Fruit fly (Drosophila melanogaster) whole organism, embryonic: ENCODE results near the gene CG17376.

Experiments
- Ada2b ChIP-seq: fragments of 200-800 bp; sonication (Bioruptor generic); IDR thresholded peaks from 2 replicates; pipeline ENCODE4 v1.3.6; 2022; ENCODE audit warnings: missing biosample characterization, missing genetic modification characterization
- Awh ChIP-seq: fragments of 200-800 bp; sonication (Bioruptor generic); IDR thresholded peaks from 2 replicates; pipeline ENCODE4, ENCODE4 v1.3.6; 2022; ENCODE audit warnings: missing biosample characterization, missing genetic modification characterization
- BtbVII ChIP-seq: fragments of 200-800 bp; sonication (Bioruptor generic); optimal IDR thresholded peaks from 3 replicates; lab custom pipeline; 2017; ENCODE audit warnings: missing biosample characterization, mild to moderate bottlenecking, missing genetic modification characterization
- CG10267 ChIP-seq: fragments of 200-800 bp; sonication (Bioruptor generic); optimal IDR thresholded peaks from 2 replicates; lab custom pipeline; 2018; ENCODE audit warnings: missing biosample characterization, mild to moderate bottlenecking, missing genetic modification characterization, moderate library complexity
- CG10431 ChIP-seq: fragments of 200-800 bp; sonication (Bioruptor generic); optimal IDR thresholded peaks from 3 replicates; lab custom pipeline; 2018; ENCODE audit warnings: missing biosample characterization, mild to moderate bottlenecking, missing genetic modification characterization
- CG11247 ChIP-seq: fragments of 200-800 bp; sonication (Bioruptor generic); IDR thresholded peaks from 2 replicates; pipeline ENCODE4 v1.3.6; 2022; ENCODE audit warnings: missing biosample characterization, missing genetic modification characterization
- CG12744 ChIP-seq: fragments of 200-800 bp; sonication (Bioruptor generic); optimal IDR thresholded peaks from 2 replicates; lab custom pipeline; 2016; ENCODE audit warnings: missing biosample characterization, missing genetic modification characterization
- CG14667 ChIP-seq: fragments of 200-800 bp; sonication (Bioruptor generic); IDR thresholded peaks from 2 replicates; pipeline ENCODE4 v1.3.6; 2022; ENCODE audit warnings: missing biosample characterization, missing genetic modification characterization
- CG14860 ChIP-seq: fragments of 200-800 bp; sonication (Bioruptor generic); IDR thresholded peaks from 3 replicates; pipeline ENCODE4 v1.3.6; 2022; ENCODE audit warnings: missing biosample characterization, missing genetic modification characterization; ENCODE audit not compliant: partially characterized antibody
- CG15514 ChIP-seq: fragments of 200-800 bp; sonication (Bioruptor generic); optimal IDR thresholded peaks from 3 replicates; lab custom pipeline; 2017; ENCODE audit warnings: missing biosample characterization, missing genetic modification characterization, mild to moderate bottlenecking, moderate library complexity, missing genetic modification reagents
- CG15601 ChIP-seq: fragments of 200-800 bp; sonication (Bioruptor generic); optimal IDR thresholded peaks from 3 replicates; lab custom pipeline; 2019; ENCODE audit warnings: missing biosample characterization, mild to moderate bottlenecking, missing genetic modification characterization, moderate library complexity
- CG17361 ChIP-seq: fragments of 200-800 bp; sonication (Bioruptor generic); IDR thresholded peaks from 3 replicates; pipeline ENCODE4 v1.3.6; 2022; ENCODE audit warnings: missing biosample characterization, missing genetic modification characterization
- CG18011 ChIP-seq: fragments of 200-800 bp; sonication (Bioruptor generic); optimal IDR thresholded peaks from 2 replicates; lab custom pipeline; 2017; ENCODE audit warnings: missing biosample characterization, missing genetic modification characterization, mild to moderate bottlenecking, moderate library complexity, missing genotype
- CG18476 ChIP-seq: fragments of 200-800 bp; sonication (Bioruptor generic); optimal IDR thresholded peaks from 2 replicates; lab custom pipeline; 2016; ENCODE audit warnings: missing biosample characterization, mild to moderate bottlenecking, missing genetic modification characterization
- CG18619 ChIP-seq: fragments of 200-800 bp; sonication (Bioruptor generic); optimal IDR thresholded peaks from 3 replicates; lab custom pipeline; 2017; ENCODE audit warnings: missing biosample characterization, mild to moderate bottlenecking, missing genetic modification characterization
- CG30403 ChIP-seq: fragments of 200-800 bp; sonication (Bioruptor generic); optimal IDR thresholded peaks from 3 replicates; lab custom pipeline; 2016; ENCODE audit warnings: missing biosample characterization, missing genetic modification characterization
- CG32772 ChIP-seq: fragments of 200-800 bp; sonication (Bioruptor generic); IDR thresholded peaks from 2 replicates; pipeline ENCODE4 v1.3.6; 2022; ENCODE audit warnings: missing biosample characterization, missing genetic modification characterization
- CG3281 ChIP-seq: fragments of 200-800 bp; sonication (Bioruptor generic); optimal IDR thresholded peaks from 3 replicates; lab custom pipeline; 2017; ENCODE audit warnings: missing biosample characterization, mild to moderate bottlenecking, missing genetic modification characterization
- CG4328 ChIP-seq: fragments of 200-800 bp; sonication (Bioruptor generic); optimal IDR thresholded peaks from 3 replicates; lab custom pipeline; 2017; ENCODE audit warnings: missing biosample characterization, missing genetic modification reagents, missing genetic modification characterization
- CG4820 ChIP-seq: fragments of 200-800 bp; sonication (Bioruptor generic); optimal IDR thresholded peaks from 3 replicates; lab custom pipeline; 2016; ENCODE audit warnings: missing biosample characterization, missing genetic modification characterization
- CG6272 ChIP-seq: fragments of 200-800 bp; sonication (Bioruptor generic); IDR thresholded peaks from 2 replicates; pipeline ENCODE4 v1.3.6; 2022; ENCODE audit warnings: missing biosample characterization, missing genetic modification characterization
- CG6854 ChIP-seq: fragments of 200-800 bp; sonication (Bioruptor generic); optimal IDR thresholded peaks from 3 replicates; lab custom pipeline; 2017; ENCODE audit warnings: missing biosample characterization, mild to moderate bottlenecking, missing genetic modification characterization
- CG8359 ChIP-seq: fragments of 200-800 bp; sonication (Bioruptor generic); optimal IDR thresholded peaks from 2 replicates; lab custom pipeline; 2017; ENCODE audit warnings: missing biosample characterization, mild to moderate bottlenecking, missing genetic modification characterization, borderline replicate concordance
- CG8924 ChIP-seq: fragments of 200-800 bp; optimal IDR thresholded peaks from 3 replicates; lab custom pipeline; 2019; ENCODE audit warnings: missing biosample characterization, mild to moderate bottlenecking, missing genetic modification characterization, moderate library complexity
- CHES-1-like ChIP-seq: fragments of 200-800 bp; sonication (Bioruptor generic); optimal IDR thresholded peaks from 2 replicates; lab custom pipeline; 2016; ENCODE audit warnings: missing biosample characterization, missing genetic modification characterization
- Dbx ChIP-seq: fragments of 200-800 bp; sonication (Bioruptor generic); IDR thresholded peaks from 3 replicates; pipeline ENCODE4 v1.3.6; 2022; ENCODE audit warnings: missing biosample characterization, missing genetic modification characterization
- Dll ChIP-seq: fragments of 200-800 bp; sonication (Bioruptor generic); IDR thresholded peaks from 4 replicates; pipeline ENCODE4 v1.3.6; 2022; ENCODE audit warnings: missing biosample characterization, missing genetic modification characterization; ENCODE audit not compliant: partially characterized antibody
- Ets97D ChIP-seq: fragments of 200-800 bp; sonication (Bioruptor generic); optimal IDR thresholded peaks from 3 replicates; lab custom pipeline; 2016; ENCODE audit warnings: missing biosample characterization, missing genetic modification characterization
- Fer1 ChIP-seq: fragments of 200-800 bp; sonication (Bioruptor generic); optimal IDR thresholded peaks from 2 replicates; lab custom pipeline; 2017; ENCODE audit warnings: missing biosample characterization, mild to moderate bottlenecking, missing genetic modification characterization
- Hmr ChIP-seq: fragments of 200-800 bp; sonication (Bioruptor generic); optimal IDR thresholded peaks from 3 replicates; lab custom pipeline; 2017; ENCODE audit warnings: mild to moderate bottlenecking, missing biosample characterization, missing genetic modification reagents, missing genetic modification characterization
- Meics ChIP-seq: fragments of 200-800 bp; sonication (Bioruptor generic); optimal IDR thresholded peaks from 2 replicates; lab custom pipeline; 2017; ENCODE audit warnings: missing biosample characterization, mild to moderate bottlenecking, missing genetic modification characterization
- ap ChIP-seq: fragments of 200-800 bp; sonication (Bioruptor generic); IDR thresholded peaks from 2 replicates; pipeline ENCODE4 v1.3.6; 2022; ENCODE audit warnings: missing biosample characterization, missing genetic modification characterization
- ato ChIP-seq: fragments of 200-800 bp; sonication (Bioruptor generic); IDR thresholded peaks from 2 replicates; pipeline ENCODE4 v1.3.6; 2022; ENCODE audit warnings: missing biosample characterization, missing genetic modification characterization; ENCODE audit not compliant: partially characterized antibody
- bcd ChIP-seq: fragments of 200-800 bp; sonication (Bioruptor generic); optimal IDR thresholded peaks from 2 replicates; lab custom pipeline; 2017; ENCODE audit warnings: missing biosample characterization, mild to moderate bottlenecking, missing genetic modification characterization
- bsh ChIP-seq, 2 experiments: fragments of 200-800 bp; sonication (Bioruptor generic); optimal IDR thresholded peaks; 2 replicates each; lab custom pipeline; 2017 to 2018; ENCODE audit warnings: mild to moderate bottlenecking in 2 of 2, missing biosample characterization in 2 of 2, missing genetic modification characterization in 2 of 2, moderate library complexity in 1 of 2
- chif ChIP-seq, 2 experiments: fragments of 200-800 bp; sonication (Bioruptor generic); optimal IDR thresholded peaks; 3 replicates each; lab custom pipeline; 2016; ENCODE audit warnings: missing biosample characterization in 2 of 2, missing genetic modification characterization in 2 of 2
- chinmo ChIP-seq: fragments of 200-800 bp; sonication (Bioruptor generic); IDR thresholded peaks from 4 replicates; pipeline ENCODE4 v1.3.6; 2022; ENCODE audit warnings: missing biosample characterization, missing genetic modification characterization; ENCODE audit not compliant: partially characterized antibody
- croc ChIP-seq: fragments of 200-800 bp; sonication (Bioruptor generic); conservative IDR thresholded peaks from 3 replicates; pipeline ENCODE4 v1.3.6; 2022; ENCODE audit warnings: missing biosample characterization, missing genetic modification characterization
- ind ChIP-seq: fragments of 200-800 bp; sonication (Bioruptor generic); optimal IDR thresholded peaks from 3 replicates; lab custom pipeline; 2016; ENCODE audit warnings: missing biosample characterization, missing genetic modification characterization
- ken ChIP-seq: fragments of 200-800 bp; sonication (Bioruptor generic); IDR thresholded peaks from 3 replicates; pipeline ENCODE4 v1.3.6; 2022; ENCODE audit warnings: missing biosample characterization, missing genetic modification characterization
- lbe ChIP-seq: fragments of 200-800 bp; sonication (Bioruptor generic); optimal IDR thresholded peaks from 2 replicates; lab custom pipeline; 2016; ENCODE audit warnings: missing biosample characterization, mild to moderate bottlenecking, missing genetic modification characterization
- lola ChIP-seq, 3 experiments: fragments of >200 bp in 2 of 3; fragments of 200-800 bp in 1 of 3; sonication (Bioruptor generic) in 1 of 3; optimal IDR thresholded peaks; 2 replicates each; lab custom pipeline; 2017 to 2019; ENCODE audit warnings: missing biosample characterization in 3 of 3, missing genetic modification characterization in 3 of 3, mild to moderate bottlenecking in 1 of 3, moderate library complexity in 1 of 3
- org-1 ChIP-seq: fragments of 200-800 bp; sonication (Bioruptor generic); optimal IDR thresholded peaks from 2 replicates; lab custom pipeline; 2017; ENCODE audit warnings: missing biosample characterization, missing genetic modification characterization
- phol ChIP-seq: fragments of 200-800 bp; sonication (Bioruptor generic); optimal IDR thresholded peaks from 3 replicates; lab custom pipeline; 2018; ENCODE audit warnings: missing biosample characterization, mild to moderate bottlenecking, missing genetic modification characterization, moderate library complexity
- shn ChIP-seq: fragments of 200-800 bp; sonication (Bioruptor generic); optimal IDR thresholded peaks from 3 replicates; lab custom pipeline; 2016; ENCODE audit warnings: missing biosample characterization, missing genetic modification characterization
- slp2 ChIP-seq: fragments of 200-800 bp; sonication (Bioruptor generic); optimal IDR thresholded peaks from 2 replicates; lab custom pipeline; 2016; ENCODE audit warnings: missing biosample characterization, missing genetic modification characterization
- so ChIP-seq: fragments of 200-800 bp; sonication (Bioruptor generic); IDR thresholded peaks from 3 replicates; pipeline ENCODE4 v1.3.6; 2022; ENCODE audit warnings: missing biosample characterization, missing genetic modification characterization
- twi ChIP-seq: fragments of 200-800 bp; optimal IDR thresholded peaks from 2 replicates; lab custom pipeline; 2019; ENCODE audit warnings: missing biosample characterization, mild to moderate bottlenecking, missing genetic modification characterization, moderate library complexity
- tx ChIP-seq: fragments of 200-800 bp; sonication (Bioruptor generic); optimal IDR thresholded peaks from 2 replicates; lab custom pipeline; 2016; ENCODE audit warnings: missing biosample characterization, missing genetic modification characterization
- zen2 ChIP-seq: fragments of 200-800 bp; sonication (Bioruptor generic); IDR thresholded peaks from 3 replicates; pipeline ENCODE4 v1.3.6; 2022; ENCODE audit warnings: missing biosample characterization, missing genetic modification characterization; ENCODE audit not compliant: partially characterized antibody

The CG17376 gene

DNA sequence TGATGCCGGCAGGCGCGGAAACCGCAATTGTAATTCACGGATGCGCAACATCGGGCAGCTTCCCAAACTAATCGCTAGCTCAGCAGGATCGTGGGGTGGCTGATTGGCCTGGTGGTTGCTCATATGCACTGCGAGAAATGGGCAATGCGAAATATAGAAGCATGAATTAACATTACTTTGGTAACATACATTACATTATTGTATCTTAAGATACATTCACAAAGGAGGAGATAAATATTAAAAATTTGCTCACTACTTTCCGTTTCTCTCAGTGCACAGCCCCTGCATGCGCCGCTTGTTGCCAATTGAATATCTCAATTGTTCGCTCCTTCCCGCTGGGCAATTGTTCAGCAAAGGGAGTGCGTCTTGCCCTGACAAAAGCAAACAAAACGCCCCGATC lies 40.7 kb upstream of the CG17376 start:
- TF ChIP-seq CG32772 (GFP tag; lab: Robert Waterston, UW) (peak; percentile 77), org-1 (GFP tag; lab: Kevin White, UChicago) (peak; percentile 42), CG11247 (GFP tag; lab: Robert Waterston, UW) (peak; percentile 24; the same call in 1 of the 2 replicates), croc (GFP tag; lab: Robert Waterston, UW) (peak; percentile 81), slp2 (GFP tag; lab: Kevin White, UChicago) (peak; percentile 64), CG4328 (GFP tag; lab: Kevin White, UChicago) (no peak), CG6854 (GFP tag; lab: Kevin White, UChicago) (no peak), CHES-1-like (GFP tag; lab: Kevin White, UChicago) (peak; percentile 10), zen2 (no peak), CG18619 (GFP tag; lab: Kevin White, UChicago) (peak; percentile 52), CG8359 (GFP tag; lab: Kevin White, UChicago) (peak; percentile 50), twi (tag; lab: Kevin White, UChicago) (peak; percentile 70), CG15514 (GFP tag; lab: Kevin White, UChicago) (no peak), Dbx (GFP tag; lab: Robert Waterston, UW) (no peak), bcd (GFP tag; lab: Kevin White, UChicago) (peak; percentile 61), bsh (GFP tag; optimal IDR thresholded peaks at IDR 0.05; lab: Kevin White, UChicago) (peak in 1 of 2 experiments; percentile 92), ato (GFP tag; lab: Robert Waterston, UW) (no peak), CG10431 (GFP tag; lab: Kevin White, UChicago) (no peak), so (peak; percentile 53; the same call in 1 of the 3 replicates), CG15601 (tag; lab: Kevin White, UChicago) (peak; percentile 81), CG14667 (GFP tag; lab: Robert Waterston, UW) (peak; percentile 72), phol (tag; lab: Kevin White, UChicago) (peak; percentile 83), ap (GFP tag; lab: Robert Waterston, UW) (peak; percentile 40; the same call in 1 of the 2 replicates), CG17361 (peak; percentile 82), Ets97D (GFP tag; lab: Kevin White, UChicago) (no peak), ken (peak; percentile 85), lola (GFP tag; optimal IDR thresholded peaks at IDR 0.05; lab: Kevin White, UChicago) (peak in 1 of 3 experiments; percentile 91), Awh (GFP tag; lab: Robert Waterston, UW) (peak; percentile 83), tx (peak; percentile 34), CG4820 (peak; percentile 85), lbe (no peak), Dll (no peak), CG18476 (GFP tag; lab: Kevin White, UChicago) (peak; percentile 65), chif (GFP tag; optimal IDR thresholded peaks at IDR 0.05; lab: Kevin White, UChicago) (peak; percentile 71 to 88), ind (GFP tag; lab: Kevin White, UChicago) (peak; percentile 50), Meics (GFP tag; lab: Kevin White, UChicago) (peak; percentile 26), Hmr (GFP tag; lab: Kevin White, UChicago) (no peak), CG14860 (GFP tag; lab: Robert Waterston, UW) (no peak), Ada2b (GFP tag; lab: Robert Waterston, UW) (peak; percentile 67), BtbVII (GFP tag; lab: Kevin White, UChicago) (no peak), CG10267 (tag; lab: Kevin White, UChicago) (peak; percentile 75), CG6272 (GFP tag; lab: Robert Waterston, UW) (peak; percentile 68), chinmo (GFP tag; lab: Robert Waterston, UW) (no peak), CG30403 (peak; percentile 68), CG3281 (GFP tag; lab: Kevin White, UChicago) (no peak), Fer1 (GFP tag; lab: Kevin White, UChicago) (no peak), shn (GFP tag; lab: Kevin White, UChicago) (peak; percentile 44), CG12744 (GFP tag; lab: Kevin White, UChicago) (peak; percentile 16), CG8924 (tag; lab: Kevin White, UChicago) (peak; percentile 81), CG18011 (GFP tag; lab: Kevin White, UChicago) (no peak)
